Worm (Caenorhabditis elegans) whole organism, early embryonic: ENCODE measurements around the gene nhr-159.

Source experiments
- F13C5.2 ChIP-seq: sonication (generic microtip); optimal IDR thresholded peaks from 2 replicates; lab custom pipeline; 2017; ENCODE audit warnings: mild to moderate bottlenecking, missing genetic modification characterization, inconsistent platforms, missing compliant biosample characterization
- aly-1 ChIP-seq: sonication (generic microtip); optimal IDR thresholded peaks from 2 replicates; lab custom pipeline; 2016; ENCODE audit warnings: missing genetic modification characterization, missing compliant biosample characterization
- ama-1 ChIP-seq: fragments of 150-350 bp; optimal IDR thresholded peaks from 2 replicates; lab custom pipeline; 2014
- ceh-36 ChIP-seq: sonication (generic microtip); optimal IDR thresholded peaks from 2 replicates; lab custom pipeline; 2016; ENCODE audit warnings: missing genetic modification characterization, inconsistent platforms, missing compliant biosample characterization
- hmbx-1 ChIP-seq: sonication (generic microtip); optimal IDR thresholded peaks from 2 replicates; lab custom pipeline; 2016; ENCODE audit warnings: mild to moderate bottlenecking, missing genetic modification characterization, missing compliant biosample characterization
- scrt-1 ChIP-seq: fragments of 200-800 bp; sonication (Bioruptor generic); IDR thresholded peaks from 2 replicates; pipeline ENCODE4 v1.3.6; 2022; ENCODE audit warnings: missing genetic modification characterization, missing compliant biosample characterization
- sea-1 ChIP-seq: fragments of 200-800 bp; sonication (Bioruptor generic); conservative IDR thresholded peaks from 2 replicates; pipeline ENCODE4 v1.3.6; 2022; ENCODE audit warnings: missing genetic modification characterization, missing compliant biosample characterization
- tra-4 ChIP-seq: sonication (generic microtip); optimal IDR thresholded peaks from 2 replicates; lab custom pipeline; 2017; ENCODE audit warnings: missing genetic modification characterization, missing compliant biosample characterization

DNA sequence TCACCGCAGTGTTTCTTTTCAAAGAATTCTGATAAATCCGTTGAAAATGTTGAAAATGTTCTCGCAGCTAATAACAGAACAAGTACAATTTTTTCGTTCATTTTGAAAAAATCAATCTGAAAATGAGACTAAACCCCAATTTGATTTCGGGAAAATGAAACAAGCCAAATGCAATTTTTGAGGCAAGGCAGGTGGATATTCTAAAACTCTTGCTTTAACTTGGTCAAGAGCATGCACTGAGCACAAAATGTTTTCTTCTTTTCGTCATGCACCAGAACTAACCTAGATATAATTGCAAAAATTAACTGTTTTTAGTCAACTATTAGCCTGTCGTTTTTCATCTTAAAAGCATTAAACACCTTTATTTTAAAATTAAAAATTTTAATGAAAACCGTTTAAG, 22.0 kb upstream of the nhr-159 start, which contains the start of gene irld-22:
- TF ChIP-seq ceh-36 (tag; lab: Kevin White, UChicago) (no peak), sea-1 (no peak), ama-1 (lab: Kevin White, UChicago) (no peak), tra-4 (tag; lab: Kevin White, UChicago) (no peak), aly-1 (tag; lab: Kevin White, UChicago) (no peak), scrt-1 (GFP tag; lab: Robert Waterston, UW) (no peak), hmbx-1 (no peak), F13C5.2 (tag; lab: Kevin White, UChicago) (no peak)
